Worm (Caenorhabditis elegans) whole organism, L2 larva: ENCODE data around the gene dpy-17.

Source experiments
- F13H6.1 ChIP-seq: sonication (generic microtip); optimal IDR thresholded peaks from 2 replicates; lab custom pipeline; 2016; ENCODE audit warnings: missing genetic modification characterization, missing compliant biosample characterization
- R02D3.7 ChIP-seq: fragments of 150-350 bp; optimal IDR thresholded peaks from 2 replicates; lab custom pipeline; 2014; ENCODE audit warnings: missing biosample characterization, missing genetic modification characterization
- aly-2 ChIP-seq: fragments of 150-350 bp; optimal IDR thresholded peaks from 2 replicates; lab custom pipeline; 2014; ENCODE audit warnings: missing biosample characterization, missing genetic modification characterization
- ama-1 ChIP-seq: fragments of 150-350 bp; optimal IDR thresholded peaks from 2 replicates; lab custom pipeline; 2018; ENCODE audit warnings: inconsistent platforms
- blmp-1 ChIP-seq: sonication (generic microtip); optimal IDR thresholded peaks from 2 replicates; lab custom pipeline; 2017; ENCODE audit warnings: missing genetic modification characterization, mild to moderate bottlenecking, missing compliant biosample characterization, antibody characterized with exemption, moderate library complexity; ENCODE audit not compliant: insufficient read depth
- crh-2 ChIP-seq: sonication (generic microtip); optimal IDR thresholded peaks from 2 replicates; lab custom pipeline; 2017; ENCODE audit warnings: missing biosample characterization, missing genetic modification characterization
- elt-3 ChIP-seq: sonication (generic microtip); optimal IDR thresholded peaks from 2 replicates; lab custom pipeline; 2017; ENCODE audit warnings: missing biosample characterization, missing genetic modification characterization
- fos-1 ChIP-seq: fragments of 150-350 bp; optimal IDR thresholded peaks from 2 replicates; lab custom pipeline; 2014; ENCODE audit warnings: missing biosample characterization, missing genetic modification characterization
- gmeb-1 ChIP-seq: fragments of 150-350 bp; optimal IDR thresholded peaks from 2 replicates; lab custom pipeline; 2014; ENCODE audit warnings: missing biosample characterization, missing genetic modification characterization
- lin-11 ChIP-seq: fragments of 150-350 bp; sonication (generic microtip); optimal IDR thresholded peaks from 2 replicates; lab custom pipeline; 2014; ENCODE audit warnings: missing biosample characterization, missing genetic modification characterization, inconsistent platforms, mixed read lengths
- lin-39 ChIP-seq: fragments of 150-350 bp; optimal IDR thresholded peaks from 2 replicates; lab custom pipeline; 2014; ENCODE audit warnings: missing biosample characterization, missing genetic modification reagents, missing genetic modification characterization
- lsy-2 ChIP-seq, 2 experiments: fragments of 150-350 bp in 1 of 2; sonication (generic microtip) in 1 of 2; optimal IDR thresholded peaks; 2 replicates each; lab custom pipeline; 2014 to 2017; ENCODE audit warnings: missing biosample characterization in 2 of 2, missing genetic modification characterization in 2 of 2
- mbf-1 ChIP-seq: sonication (generic microtip); optimal IDR thresholded peaks from 2 replicates; lab custom pipeline; 2017; ENCODE audit warnings: missing biosample characterization, missing genetic modification characterization
- nhr-10 ChIP-seq: sonication (generic microtip); optimal IDR thresholded peaks from 2 replicates; lab custom pipeline; 2017; ENCODE audit warnings: missing biosample characterization, missing genetic modification characterization
- nhr-12 ChIP-seq: fragments of 150-350 bp; optimal IDR thresholded peaks from 2 replicates; lab custom pipeline; 2014; ENCODE audit warnings: missing biosample characterization, missing genetic modification characterization
- nhr-129 ChIP-seq: fragments of 150-350 bp; optimal IDR thresholded peaks from 2 replicates; lab custom pipeline; 2014; ENCODE audit warnings: missing biosample characterization, missing genetic modification characterization
- nhr-21 ChIP-seq: fragments of 150-350 bp; optimal IDR thresholded peaks from 2 replicates; lab custom pipeline; 2014; ENCODE audit warnings: missing biosample characterization, missing genetic modification characterization
- nhr-237 ChIP-seq: fragments of 150-350 bp; optimal IDR thresholded peaks from 2 replicates; lab custom pipeline; 2014; ENCODE audit warnings: missing biosample characterization, missing genetic modification characterization
- nhr-25 ChIP-seq: fragments of 150-350 bp; sonication (generic microtip); optimal IDR thresholded peaks from 3 replicates; lab custom pipeline; 2014; ENCODE audit warnings: missing biosample characterization, missing genetic modification characterization
- nhr-6 ChIP-seq: fragments of 150-350 bp; optimal IDR thresholded peaks from 2 replicates; lab custom pipeline; 2014; ENCODE audit warnings: missing biosample characterization, missing genetic modification characterization
- nhr-77 ChIP-seq: fragments of 150-350 bp; optimal IDR thresholded peaks from 2 replicates; lab custom pipeline; 2014; ENCODE audit warnings: missing biosample characterization, missing genetic modification characterization
- peb-1 ChIP-seq: fragments of 150-350 bp; optimal IDR thresholded peaks from 2 replicates; lab custom pipeline; 2014; ENCODE audit warnings: missing biosample characterization, missing genetic modification characterization
- sma-3 ChIP-seq: sonication (generic microtip); optimal IDR thresholded peaks from 2 replicates; lab custom pipeline; 2016; ENCODE audit warnings: missing genetic modification reagents, missing genetic modification characterization, missing compliant biosample characterization
- sma-9 ChIP-seq, 2 experiments: fragments of 150-350 bp in 1 of 2; sonication (generic microtip) in 1 of 2; optimal IDR thresholded peaks; 2 replicates each; lab custom pipeline; 2014 to 2016; ENCODE audit warnings: missing genetic modification characterization in 2 of 2, mild to moderate bottlenecking in 1 of 2, missing biosample characterization in 1 of 2, missing compliant biosample characterization in 1 of 2, missing genetic modification reagents in 1 of 2, moderate library complexity in 1 of 2
- snpc-4 ChIP-seq: fragments of 150-350 bp; optimal IDR thresholded peaks from 2 replicates; lab custom pipeline; 2014; ENCODE audit warnings: missing biosample characterization, missing genetic modification characterization
- unc-39 ChIP-seq: fragments of 150-350 bp; optimal IDR thresholded peaks from 2 replicates; lab custom pipeline; 2014; ENCODE audit warnings: missing biosample characterization, missing genetic modification characterization
- unc-55 ChIP-seq: fragments of 150-350 bp; sonication (generic microtip); optimal IDR thresholded peaks from 3 replicates; lab custom pipeline; 2014; ENCODE audit warnings: missing biosample characterization, missing genetic modification reagents, missing genetic modification characterization
- zag-1 ChIP-seq: fragments of 150-350 bp; optimal IDR thresholded peaks from 2 replicates; lab custom pipeline; 2014; ENCODE audit warnings: missing biosample characterization, missing genetic modification characterization
- ztf-11 ChIP-seq: sonication (generic microtip); optimal IDR thresholded peaks from 2 replicates; lab custom pipeline; 2017; ENCODE audit warnings: missing biosample characterization, missing genetic modification characterization

dpy-17 gene

ce11 chrIII:5134506-5134905, 27.4 kb downstream of the dpy-17 start:
- TF ChIP-seq lsy-2 (tag; optimal IDR thresholded peaks at IDR 0.05; lab: Kevin White, UChicago) (peak in 1 of 2 experiments; percentile 41), fos-1 (tag; lab: Kevin White, UChicago) (peak; percentile 10), ztf-11 (tag; lab: Kevin White, UChicago) (no peak)

DNA sequence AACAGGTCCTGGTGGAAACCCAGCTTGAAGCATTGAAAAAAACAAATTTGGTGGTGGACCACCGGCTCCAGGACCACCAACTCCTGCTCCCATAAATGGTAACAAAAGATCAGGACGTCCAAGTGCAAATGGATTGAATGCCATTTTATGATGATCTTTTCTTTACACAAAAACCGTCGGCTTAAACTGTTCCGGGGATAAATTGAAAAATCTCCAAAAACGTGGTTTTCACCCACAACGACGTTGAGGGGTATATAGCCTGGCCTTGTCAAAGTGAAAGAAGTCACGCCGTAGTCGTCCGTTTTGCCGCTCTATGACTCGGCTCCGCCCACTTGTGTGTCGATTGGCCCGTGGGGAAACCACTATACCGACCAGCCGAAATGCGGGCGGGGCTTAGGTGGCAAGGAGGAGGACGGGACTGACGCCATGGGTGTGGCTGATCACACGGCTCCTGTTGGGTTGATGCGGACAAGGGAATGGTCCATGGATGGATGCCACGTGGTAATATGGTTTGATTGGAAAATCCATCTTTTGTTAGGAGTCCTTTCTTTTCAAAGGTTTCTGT, 29.0 kb downstream of the dpy-17 start, which contains the start of gene tbx-2:
Gene tbx-2 (minus strand): TSS at position 264 of the 565 bp plus-strand sequence.
- TF ChIP-seq lsy-2 (tag; optimal IDR thresholded peaks at IDR 0.05; lab: Kevin White, UChicago) (peak in 1 of 2 experiments; percentile 46), elt-3 (no peak)
- TF ChIP-seq, all 48 proteins: peak for 1

- TF ChIP-seq fos-1 (tag; lab: Kevin White, UChicago) (peak; percentile 58), nhr-129 (tag; lab: Kevin White, UChicago) (no peak), blmp-1 (tag; lab: Kevin White, UChicago) (no peak), crh-2 (tag; lab: Kevin White, UChicago) (peak; percentile 63), elt-3 (no peak), F13H6.1 (no peak)
Measured at ce11 chrIII:5137099-5137498, 30.0 kb downstream of the dpy-17 start.

DNA sequence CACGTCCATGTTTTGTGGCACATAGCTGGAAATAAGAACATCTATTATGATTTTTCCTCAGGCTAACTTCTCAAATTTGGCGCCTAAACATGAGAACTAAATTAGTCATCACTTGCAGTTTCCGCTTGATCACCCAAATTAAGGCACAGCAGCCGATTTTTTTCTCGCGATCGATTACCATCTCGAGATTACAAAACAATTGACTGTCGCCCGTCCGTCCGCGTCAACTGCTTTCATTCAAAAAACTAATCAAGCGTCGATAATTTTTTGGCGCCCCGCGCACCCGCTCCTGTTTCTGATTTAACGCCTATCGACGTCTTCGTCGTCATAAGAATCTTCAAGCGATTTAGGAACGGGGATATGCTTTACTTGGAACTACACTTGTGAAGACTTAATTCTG, 30.6 kb downstream of the dpy-17 start:
- no peak for TF ChIP-seq mbf-1 (tag; lab: Kevin White, UChicago)
- TF ChIP-seq nhr-129 (tag; lab: Kevin White, UChicago): no peak
- TF ChIP-seq gmeb-1: no peak
- no peak for TF ChIP-seq sma-3 (GFP tag; lab: Kevin White, UChicago)
- TF ChIP-seq unc-55 (GFP tag; lab: Kevin White, UChicago): no peak
- TF ChIP-seq nhr-12 (tag; lab: Kevin White, UChicago): no peak
- TF ChIP-seq nhr-10 (tag; lab: Kevin White, UChicago): no peak
- TF ChIP-seq lin-11 (tag; lab: Kevin White, UChicago): no peak
- TF ChIP-seq nhr-6 (tag; lab: Kevin White, UChicago): no peak
- no peak for TF ChIP-seq nhr-77 (tag; lab: Kevin White, UChicago)
- TF ChIP-seq R02D3.7 (tag; lab: Kevin White, UChicago): no peak
- TF ChIP-seq nhr-21 (tag; lab: Kevin White, UChicago): no peak
- no peak for TF ChIP-seq unc-39 (tag; lab: Kevin White, UChicago)
- TF ChIP-seq peb-1 (tag; lab: Kevin White, UChicago): no peak
- TF ChIP-seq nhr-237 (tag; lab: Kevin White, UChicago): no peak
- TF ChIP-seq snpc-4 (tag; lab: Kevin White, UChicago): no peak

ce11 chrIII:5138940-5139533, 31.9 kb downstream of the dpy-17 start:
- TF ChIP-seq nhr-129 (tag; lab: Kevin White, UChicago): no peak

DNA sequence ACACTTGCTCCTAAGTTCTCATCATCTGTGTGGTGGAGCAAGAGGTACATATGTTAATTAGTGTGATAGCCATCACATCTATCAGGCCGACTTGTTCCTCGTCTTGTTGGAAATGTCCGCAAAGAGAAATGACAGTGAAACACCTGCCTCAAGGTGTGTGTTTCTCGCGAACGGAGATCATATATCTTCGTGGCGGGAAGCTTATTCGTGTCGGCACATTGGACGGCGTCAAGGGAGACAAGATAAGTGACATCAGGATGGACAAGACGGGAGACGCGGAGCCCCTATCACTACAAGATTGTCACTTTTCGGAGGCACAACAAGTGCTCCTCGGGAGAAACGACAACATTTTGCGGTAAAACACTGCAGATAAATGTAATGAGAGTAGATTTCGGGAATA, 32.6 kb downstream of the dpy-17 start:
- no peak for TF ChIP-seq zag-1
- no peak for TF ChIP-seq aly-2 (tag; lab: Kevin White, UChicago)
- no peak for TF ChIP-seq unc-55 (GFP tag; lab: Kevin White, UChicago)
- TF ChIP-seq nhr-25 (tag; lab: Kevin White, UChicago): no peak
- TF ChIP-seq, all 48 proteins: peak for 0

DNA sequence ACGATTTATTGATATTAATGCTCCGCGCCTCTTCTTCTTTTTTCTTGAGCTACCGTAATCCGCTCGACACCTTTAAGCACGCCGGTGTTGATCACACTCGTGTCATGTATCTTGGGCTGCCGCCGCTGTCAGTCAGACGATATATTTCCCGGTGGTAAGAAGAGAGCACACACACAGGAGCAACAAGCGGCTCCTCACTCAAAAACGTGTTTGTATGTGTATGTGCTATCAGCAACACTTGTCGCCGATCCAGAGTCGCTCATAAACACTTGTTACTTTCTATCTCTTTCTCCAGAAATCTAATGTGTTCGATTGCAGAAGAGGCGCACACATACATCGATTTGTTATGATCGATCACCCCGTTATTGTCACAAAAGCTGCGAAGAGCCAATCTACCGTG, 33.4 kb downstream of the dpy-17 start:
- TF ChIP-seq nhr-237 (tag; lab: Kevin White, UChicago): no peak
- TF ChIP-seq lin-11 (tag; lab: Kevin White, UChicago): no peak
- TF ChIP-seq sma-9 (GFP tag; optimal IDR thresholded peaks at IDR 0.05; lab: Kevin White, UChicago): peak; percentile 36
- no peak for TF ChIP-seq sma-9 (tag; optimal IDR thresholded peaks at IDR 0.05; lab: Kevin White, UChicago)
- no peak for TF ChIP-seq nhr-21 (tag; lab: Kevin White, UChicago)
- no peak for TF ChIP-seq nhr-10 (tag; lab: Kevin White, UChicago)
- no peak for TF ChIP-seq ama-1 (lab: Kevin White, UChicago)
- TF ChIP-seq F13H6.1: peak; percentile 56
- no peak for TF ChIP-seq lin-39 (tag; lab: Kevin White, UChicago)
- TF ChIP-seq lsy-2 (tag; optimal IDR thresholded peaks at IDR 0.05; lab: Kevin White, UChicago): peak in 1 of 2 experiments; percentile 67
